Worm (Caenorhabditis elegans): Measurements from ENCODE around the gene msp-77.

DNA sequence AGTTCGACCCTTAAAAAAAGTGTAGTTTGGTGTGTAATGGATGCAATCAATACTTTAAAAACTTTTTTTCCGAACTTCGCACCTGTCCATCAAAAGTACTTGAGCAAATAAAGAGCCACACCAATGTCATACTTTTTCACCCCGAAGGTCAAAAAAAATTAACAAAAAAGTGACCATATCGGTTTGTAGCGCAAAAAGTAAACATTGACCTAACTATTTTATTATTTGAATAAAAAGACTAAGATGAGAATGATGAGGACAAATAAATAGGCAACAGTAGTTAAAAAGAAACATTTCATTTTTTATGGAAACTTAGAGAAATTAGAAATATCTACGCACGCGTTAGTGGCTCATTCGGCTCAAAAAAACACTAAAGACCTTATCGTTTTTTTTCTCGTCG, 25.1 kb upstream of the msp-77 start:
- TF ChIP-seq nhr-71 (tag; optimal IDR thresholded peaks at IDR 0.05) (no peak), ceh-82 (tag; optimal IDR thresholded peaks at IDR 0.05) (no peak), nhr-28 (tag; optimal IDR thresholded peaks at IDR 0.05) (no peak), sox-4 (tag; optimal IDR thresholded peaks at IDR 0.05) (no peak), skn-1 (tag; optimal IDR thresholded peaks at IDR 0.05) (no peak), elt-3 (tag; optimal IDR thresholded peaks at IDR 0.05) (no peak), nhr-11 (tag; optimal IDR thresholded peaks at IDR 0.05) (no peak), aha-1 (tag; optimal IDR thresholded peaks at IDR 0.05) (no peak), mdl-1 (tag; optimal IDR thresholded peaks at IDR 0.05) (no peak), lir-3 (tag; optimal IDR thresholded peaks at IDR 0.05; ENCODE audit: poor library complexity) (no peak), F16B12.6 (tag; optimal IDR thresholded peaks at IDR 0.05) (no peak), lin-15B (tag; optimal IDR thresholded peaks at IDR 0.05) (no peak), hlh-17 (GFP tag; optimal IDR thresholded peaks at IDR 0.05; ENCODE audit: borderline replicate concordance) (no peak)

Data from whole organism, L1 larva.